Worm (Caenorhabditis elegans) whole organism, mixed stage, embryonic: Measurements from ENCODE around the gene elpc-4.

Source experiments
- elt-3 ChIP-seq: fragments of 150-350 bp; optimal IDR thresholded peaks from 2 replicates; lab custom pipeline; 2014; ENCODE audit warnings: missing biosample characterization, missing genetic modification characterization
- mep-1 ChIP-seq: fragments of 150-350 bp; optimal IDR thresholded peaks from 2 replicates; lab custom pipeline; 2017; ENCODE audit warnings: missing biosample characterization, missing genetic modification reagents, missing genetic modification characterization, inconsistent platforms
- nhr-12 ChIP-seq: fragments of 150-350 bp; optimal IDR thresholded peaks from 2 replicates; lab custom pipeline; 2014; ENCODE audit warnings: missing biosample characterization, missing genetic modification characterization
- nhr-237 ChIP-seq: fragments of 150-350 bp; optimal IDR thresholded peaks from 2 replicates; lab custom pipeline; 2014; ENCODE audit warnings: missing biosample characterization, missing genetic modification characterization
- snpc-4 ChIP-seq: fragments of 150-350 bp; optimal IDR thresholded peaks from 2 replicates; lab custom pipeline; 2014; ENCODE audit warnings: missing biosample characterization, missing genetic modification characterization

DNA sequence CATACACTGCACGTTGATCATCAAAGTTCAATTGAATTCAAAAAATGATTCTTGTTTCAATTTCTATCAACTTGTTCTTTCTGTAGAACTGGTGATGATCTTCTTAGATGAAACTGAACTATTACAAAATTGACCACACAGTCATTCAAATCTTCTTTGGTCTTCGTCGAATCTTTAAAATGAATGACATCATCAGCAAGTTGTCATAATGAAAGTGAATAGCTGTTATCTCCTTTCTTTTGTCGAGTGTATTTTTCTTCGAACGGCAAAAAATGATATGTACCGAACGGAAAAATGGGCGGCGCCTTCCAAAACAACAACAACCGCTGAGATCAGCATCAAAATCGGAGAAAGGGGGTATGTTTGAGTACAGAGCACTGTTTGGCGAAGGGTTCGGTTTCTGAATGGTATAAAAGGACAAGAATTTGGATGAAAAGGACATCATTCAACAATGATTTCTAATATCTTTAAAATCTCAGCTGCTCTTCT lies 39.3 kb upstream of the elpc-4 start, which contains the start of gene ora-1:
- TF ChIP-seq nhr-12 (tag; lab: Kevin White, UChicago) (no peak), snpc-4 (no peak), mep-1 (tag; lab: Kevin White, UChicago) (no peak), elt-3 (tag; lab: Kevin White, UChicago) (no peak), nhr-237 (tag; lab: Kevin White, UChicago) (no peak)
